Fruit fly (Drosophila melanogaster): ENCODE results near the gene wupA.

wupA gene

DNA sequence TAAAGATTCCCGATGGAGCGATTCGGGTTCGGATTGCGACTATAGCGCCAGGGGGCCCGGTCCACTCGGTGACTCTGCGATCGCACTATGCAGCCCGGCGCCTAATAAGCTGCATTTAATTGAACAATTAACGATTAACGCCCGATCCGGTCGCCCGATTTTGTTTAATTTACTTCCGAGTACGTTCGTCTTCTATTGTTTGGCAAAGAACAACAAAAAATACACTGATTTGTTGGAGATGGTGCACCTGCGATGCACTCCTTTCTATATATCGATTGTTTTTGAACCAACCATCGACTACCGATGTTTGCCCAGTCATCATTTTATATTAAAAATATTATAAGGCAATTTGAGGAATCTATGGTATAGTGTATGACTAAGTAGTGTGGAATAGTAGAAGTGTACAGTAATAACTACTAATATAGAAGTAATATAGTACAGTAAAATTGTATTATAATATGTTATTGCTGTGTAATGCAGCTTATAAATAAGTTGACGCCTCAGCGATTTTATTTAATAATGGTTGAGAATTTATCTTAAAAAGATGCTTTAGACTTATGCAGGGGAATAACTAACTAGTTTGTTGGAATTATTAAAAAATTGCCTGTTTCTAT is 15.5 kb downstream of the wupA start, which contains the start of gene Mvb12 (continued):
- no peak for TF ChIP-seq CG17802 (tag; optimal IDR thresholded peaks at IDR 0.05)
- TF ChIP-seq dimm (GFP tag; IDR thresholded peaks at IDR 0.05), result no peak
- TF ChIP-seq ERR (GFP tag; optimal IDR thresholded peaks at IDR 0.05), result no peak
- TF ChIP-seq Ssrp (tag; optimal IDR thresholded peaks at IDR 0.05), result no peak
- TF ChIP-seq CG3726 (GFP tag; IDR thresholded peaks at IDR 0.05), result no peak
- TF ChIP-seq sug (tag; optimal IDR thresholded peaks at IDR 0.05), result peak; percentile 7
- 0 out of 2 replicates have a peak, but pooled peaks have one; percentile 19 for TF ChIP-seq Rfx (GFP tag; IDR thresholded peaks at IDR 0.05)
- TF ChIP-seq gsb-n (tag; optimal IDR thresholded peaks at IDR 0.05), result peak; percentile 24
- TF ChIP-seq CG13775 (GFP tag; optimal IDR thresholded peaks at IDR 0.05), result no peak
- TF ChIP-seq Dip3 (GFP tag; optimal IDR thresholded peaks at IDR 0.05), result no peak
- no peak for TF ChIP-seq CG10565 (GFP tag; optimal IDR thresholded peaks at IDR 0.05)
- TF ChIP-seq CG6272 (GFP tag; IDR thresholded peaks at IDR 0.05), result no peak
- no peak for TF ChIP-seq cad (GFP tag; optimal IDR thresholded peaks at IDR 0.05)
- no peak for TF ChIP-seq CG10959 (GFP tag; IDR thresholded peaks at IDR 0.05)
- no peak for TF ChIP-seq danr (GFP tag; IDR thresholded peaks at IDR 0.05)
- TF ChIP-seq mld (GFP tag; IDR thresholded peaks at IDR 0.05; ENCODE audit: partially characterized antibody), result 0 out of 3 replicates have a peak, but pooled peaks have one; percentile 27
- TF ChIP-seq CG2712 (tag; optimal IDR thresholded peaks at IDR 0.05), result peak; percentile 18
- no peak for TF ChIP-seq Ets65A (GFP tag)
- TF ChIP-seq dysf (GFP tag; IDR thresholded peaks at IDR 0.05), result no peak
- TF ChIP-seq Jarid2 (GFP tag; optimal IDR thresholded peaks at IDR 0.05), result peak; percentile 62
- TF ChIP-seq E2f1 (GFP tag; IDR thresholded peaks at IDR 0.05), result no peak
- TF ChIP-seq wdn (GFP tag; IDR thresholded peaks at IDR 0.05), result no peak
- TF ChIP-seq tgo (GFP tag; IDR thresholded peaks at IDR 0.05), result no peak
- no peak for TF ChIP-seq CG31224 (GFP tag; IDR thresholded peaks at IDR 0.05)
- no peak for TF ChIP-seq Sry-β (GFP tag; optimal IDR thresholded peaks at IDR 0.05)
- TF ChIP-seq nerfin-2 (GFP tag; IDR thresholded peaks at IDR 0.05; ENCODE audit: partially characterized antibody), result 0 out of 2 replicates have a peak, but pooled peaks have one; percentile 46
- no peak for TF ChIP-seq NFAT (GFP tag; IDR thresholded peaks at IDR 0.05)
- TF ChIP-seq Eip74EF (GFP tag; optimal IDR thresholded peaks at IDR 0.05), result peak in 1 of 2 experiments; percentile 76
- TF ChIP-seq fd64A (GFP tag; optimal IDR thresholded peaks at IDR 0.05), result peak; percentile 52
- TF ChIP-seq oc (tag; optimal IDR thresholded peaks at IDR 0.05), result no peak
- TF ChIP-seq Hey (tag; optimal IDR thresholded peaks at IDR 0.05), result no peak
- peak; percentile 51; the same call in 2 of the 3 replicates for TF ChIP-seq Doc3 (GFP tag; IDR thresholded peaks at IDR 0.05; ENCODE audit: partially characterized antibody)
- TF ChIP-seq Lim3 (GFP tag; IDR thresholded peaks at IDR 0.05), result no peak
- no peak for TF ChIP-seq Bteb2 (GFP tag; optimal IDR thresholded peaks at IDR 0.05)
- no peak for TF ChIP-seq CG3995 (GFP tag; optimal IDR thresholded peaks at IDR 0.05)
- no peak for TF ChIP-seq CG9817 (tag; optimal IDR thresholded peaks at IDR 0.05)
- no peak for TF ChIP-seq CG11093 (GFP tag; IDR thresholded peaks at IDR 0.05)
- no peak for TF ChIP-seq CG10366 (GFP tag; IDR thresholded peaks at IDR 0.05)
- peak; percentile 7 for TF ChIP-seq CG10267 (tag; optimal IDR thresholded peaks at IDR 0.05)
- 0 out of 2 replicates have a peak, but pooled peaks have one; percentile 15 for TF ChIP-seq Xrp1 (GFP tag; IDR thresholded peaks at IDR 0.05)
- TF ChIP-seq p53 (GFP tag; optimal IDR thresholded peaks at IDR 0.05), result no peak
- no peak for TF ChIP-seq Antp (GFP tag; optimal IDR thresholded peaks at IDR 0.05)
- no peak for TF ChIP-seq CG4820 (GFP tag; optimal IDR thresholded peaks at IDR 0.05)
- no peak for TF ChIP-seq CG1024 (GFP tag; IDR thresholded peaks at IDR 0.05)
- no peak for TF ChIP-seq Hmx (GFP tag; optimal IDR thresholded peaks at IDR 0.05)
- no peak for TF ChIP-seq yki (optimal IDR thresholded peaks at IDR 0.05)
- TF ChIP-seq Abd-B (GFP tag; optimal IDR thresholded peaks at IDR 0.05), result no peak
- no peak for TF ChIP-seq pita (GFP tag; optimal IDR thresholded peaks at IDR 0.05)
- TF ChIP-seq CG10147 (GFP tag; optimal IDR thresholded peaks at IDR 0.05), result peak; percentile 20
- no peak for TF ChIP-seq cato (GFP tag; optimal IDR thresholded peaks at IDR 0.05; ENCODE audit: borderline replicate concordance)
- no peak for TF ChIP-seq CG11560 (tag; IDR thresholded peaks at IDR 0.05)
